Worm (Caenorhabditis elegans) whole organism, midembryonic: Measurements from ENCODE around the gene R05A10.8.

ENCODE experiments used
- T22C8.4 ChIP-seq: fragments of 200-800 bp; sonication (Bioruptor generic); IDR thresholded peaks from 2 replicates; pipeline ENCODE4 v1.3.6; 2022; ENCODE audit warnings: missing genetic modification characterization, missing compliant biosample characterization
- cog-1 ChIP-seq: sonication (generic microtip); optimal IDR thresholded peaks from 2 replicates; lab custom pipeline; 2016; ENCODE audit warnings: missing genetic modification characterization, missing compliant biosample characterization
- flt-1 ChIP-seq: fragments of 200-800 bp; sonication (Bioruptor generic); IDR thresholded peaks from 2 replicates; pipeline ENCODE4 v1.3.6; 2022; ENCODE audit warnings: missing genetic modification characterization, missing compliant biosample characterization
- klf-2 ChIP-seq: fragments of 200-800 bp; sonication (Bioruptor generic); conservative IDR thresholded peaks from 2 replicates; pipeline ENCODE4 v1.3.6; 2022; ENCODE audit warnings: missing genetic modification reagents, missing genetic modification characterization, missing compliant biosample characterization
- med-1 ChIP-seq: sonication (generic microtip); optimal IDR thresholded peaks from 2 replicates; lab custom pipeline; 2017; ENCODE audit warnings: missing genetic modification characterization, mild to moderate bottlenecking, missing compliant biosample characterization, antibody characterized with exemption, missing genetic modification reagents; ENCODE audit not compliant: insufficient read depth
- ref-1 ChIP-seq: fragments of 200-800 bp; sonication (Bioruptor generic); conservative IDR thresholded peaks from 2 replicates; pipeline ENCODE4 v1.3.6; 2022; ENCODE audit warnings: missing genetic modification reagents, missing genetic modification characterization, missing compliant biosample characterization
- tab-1 ChIP-seq: fragments of 200-800 bp; sonication (Bioruptor generic); IDR thresholded peaks from 2 replicates; pipeline ENCODE4 v1.3.6; 2022; ENCODE audit warnings: missing genetic modification characterization, missing compliant biosample characterization
- ztf-23 ChIP-seq: fragments of 200-800 bp; sonication (Bioruptor generic); IDR thresholded peaks from 2 replicates; pipeline ENCODE4 v1.3.6; 2022; ENCODE audit warnings: missing genetic modification reagents, missing genetic modification characterization, missing compliant biosample characterization
- ztf-29 ChIP-seq: fragments of 200-800 bp; sonication (Bioruptor generic); IDR thresholded peaks from 2 replicates; pipeline ENCODE4 v1.3.6; 2022; ENCODE audit warnings: missing genetic modification reagents, missing genetic modification characterization, missing compliant biosample characterization

Gene R05A10.8

DNA sequence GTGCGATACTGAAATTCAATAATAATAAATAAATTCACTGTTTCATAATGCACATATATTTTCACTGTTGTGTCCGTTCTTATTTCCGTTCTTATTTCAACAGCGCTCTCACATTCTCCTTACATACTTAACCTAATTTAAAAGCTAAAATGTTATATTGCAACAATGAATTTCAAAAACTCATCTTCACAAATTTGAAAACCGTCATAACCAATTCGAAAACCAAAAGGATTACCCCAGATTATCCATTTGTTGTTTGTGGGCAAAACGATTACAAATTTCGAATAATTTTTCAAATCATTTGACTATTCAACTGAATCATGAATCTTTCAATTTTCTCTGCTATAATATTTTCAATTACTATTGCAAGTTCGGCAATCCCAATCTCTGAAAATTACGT lies 14.2 kb upstream of the R05A10.8 start, which contains the start of gene R05A10.4:
TSS of gene R05A10.4 (plus strand) at position 301 of the 400 bp plus-strand sequence.
- no peak for TF ChIP-seq klf-2 (GFP tag; lab: Robert Waterston, UW)
- no peak for TF ChIP-seq flt-1 (GFP tag; lab: Robert Waterston, UW)
- no peak for TF ChIP-seq T22C8.4
- no peak for TF ChIP-seq cog-1
- no peak for TF ChIP-seq med-1 (GFP tag; lab: Kevin White, UChicago)
- no peak for TF ChIP-seq tab-1
- TF ChIP-seq ztf-29 (GFP tag; lab: Robert Waterston, UW), result no peak
- no peak for TF ChIP-seq ztf-23 (GFP tag; lab: Robert Waterston, UW)
- no peak for TF ChIP-seq ref-1 (GFP tag; lab: Robert Waterston, UW)

DNA sequence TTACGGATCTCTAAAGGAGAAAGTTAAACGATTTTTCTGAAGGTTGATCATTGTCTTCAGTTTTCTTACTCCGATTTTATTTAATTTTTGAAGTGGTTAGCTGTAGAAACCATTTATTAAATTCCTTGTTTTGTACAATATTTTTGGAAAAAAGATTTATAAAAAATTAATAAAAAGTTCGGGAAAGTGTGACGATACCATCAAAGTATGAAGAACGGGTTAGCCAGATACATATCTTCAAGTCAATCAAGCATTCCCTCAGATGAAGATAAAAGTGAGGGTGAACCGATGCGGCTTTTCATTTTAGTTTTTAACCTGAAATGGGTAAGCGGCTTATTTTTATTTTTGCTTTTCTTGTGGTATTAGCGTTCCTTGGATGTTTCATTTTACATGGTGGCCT lies 7.5 kb upstream of the R05A10.8 start, which contains the start of gene R05A10.6:
TSS of gene R05A10.6 (plus strand) at position 301 of the 400 bp plus-strand sequence.
- TF ChIP-seq flt-1 (GFP tag; lab: Robert Waterston, UW), result no peak
- no peak for TF ChIP-seq tab-1
- TF ChIP-seq med-1 (GFP tag; lab: Kevin White, UChicago), result no peak
- no peak for TF ChIP-seq klf-2 (GFP tag; lab: Robert Waterston, UW)
- no peak for TF ChIP-seq ztf-29 (GFP tag; lab: Robert Waterston, UW)
- TF ChIP-seq cog-1, result no peak
- TF ChIP-seq ref-1 (GFP tag; lab: Robert Waterston, UW), result no peak
- no peak for TF ChIP-seq ztf-23 (GFP tag; lab: Robert Waterston, UW)
- no peak for TF ChIP-seq T22C8.4

DNA sequence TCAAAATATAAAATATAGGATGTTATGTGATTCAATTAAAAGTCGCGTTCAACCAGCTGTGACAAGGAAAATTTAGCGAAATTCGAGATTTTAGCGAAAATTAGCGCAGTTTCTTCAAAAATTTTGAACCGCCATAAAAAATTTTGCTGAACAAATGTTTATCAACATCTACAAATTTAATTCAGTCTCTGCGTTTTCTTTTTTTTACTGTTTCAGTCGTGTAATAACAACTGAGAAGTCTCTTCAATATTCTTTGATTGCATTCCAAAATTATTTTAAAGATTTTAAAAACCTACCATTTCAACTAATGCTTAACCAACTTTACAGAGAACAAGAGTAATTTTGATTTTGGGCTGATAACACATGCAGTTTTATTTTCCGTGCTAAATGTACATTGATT lies 6.1 kb upstream of the R05A10.8 start:
- TF ChIP-seq ref-1 (GFP tag; lab: Robert Waterston, UW) (no peak), cog-1 (no peak), ztf-23 (GFP tag; lab: Robert Waterston, UW) (no peak), klf-2 (GFP tag; lab: Robert Waterston, UW) (no peak), T22C8.4 (no peak), flt-1 (GFP tag; lab: Robert Waterston, UW) (no peak), ztf-29 (GFP tag; lab: Robert Waterston, UW) (no peak), tab-1 (no peak), med-1 (GFP tag; lab: Kevin White, UChicago) (no peak)

DNA sequence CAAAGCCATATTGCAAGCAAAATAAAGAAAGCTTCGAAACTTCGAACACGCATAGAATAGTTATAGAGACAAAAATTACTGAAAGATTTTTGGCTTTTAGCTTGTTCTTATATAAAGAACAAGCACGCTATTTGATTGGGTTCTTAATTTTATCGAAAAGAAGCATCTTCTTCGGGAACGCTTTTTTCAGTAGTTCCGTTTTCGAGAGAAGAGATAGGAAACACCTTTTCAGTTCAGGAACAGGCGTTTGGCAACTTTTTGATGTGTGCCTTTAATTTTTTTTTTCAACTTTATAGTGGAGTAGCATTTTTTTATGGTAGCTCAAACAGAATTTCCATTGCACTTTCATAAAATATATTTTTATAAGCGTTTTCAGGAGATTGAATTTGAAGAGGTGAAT lies 4.8 kb upstream of the R05A10.8 start, which contains the start of gene R05A10.7:
TSS of gene R05A10.7 (minus strand) at position 101 of the 400 bp plus-strand sequence.
- TF ChIP-seq cog-1, result no peak
- no peak for TF ChIP-seq ztf-29 (GFP tag; lab: Robert Waterston, UW)
- TF ChIP-seq klf-2 (GFP tag; lab: Robert Waterston, UW), result no peak
- no peak for TF ChIP-seq ztf-23 (GFP tag; lab: Robert Waterston, UW)
- no peak for TF ChIP-seq ref-1 (GFP tag; lab: Robert Waterston, UW)
- TF ChIP-seq tab-1, result no peak
- no peak for TF ChIP-seq med-1 (GFP tag; lab: Kevin White, UChicago)
- no peak for TF ChIP-seq flt-1 (GFP tag; lab: Robert Waterston, UW)
- TF ChIP-seq T22C8.4, result no peak

DNA sequence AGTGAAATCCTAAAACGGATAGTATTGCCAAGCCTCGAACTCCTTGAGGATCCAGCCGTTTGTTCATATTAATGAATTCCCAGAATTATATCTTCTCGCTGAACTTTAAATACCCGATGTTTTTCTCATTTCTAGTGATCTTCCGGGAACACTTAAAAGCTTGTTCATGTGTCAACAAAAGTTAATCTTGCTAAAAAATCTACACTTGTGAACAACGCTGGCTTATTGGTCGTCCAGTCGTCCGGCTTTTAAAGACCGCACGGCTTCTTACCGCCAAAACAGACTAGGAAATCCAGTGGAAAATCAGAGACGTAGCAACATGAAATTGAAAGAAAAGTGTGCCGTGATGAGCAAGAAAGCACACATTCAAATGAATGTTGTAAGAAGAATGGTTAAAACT lies 4.7 kb downstream of the R05A10.8 start, which contains the start of gene oac-38:
TSS of gene oac-38 (minus strand) at position 101 of the 400 bp plus-strand sequence.
- TF ChIP-seq tab-1, result no peak
- TF ChIP-seq flt-1 (GFP tag; lab: Robert Waterston, UW), result no peak
- TF ChIP-seq ref-1 (GFP tag; lab: Robert Waterston, UW), result no peak
- TF ChIP-seq T22C8.4, result no peak
- no peak for TF ChIP-seq ztf-29 (GFP tag; lab: Robert Waterston, UW)
- no peak for TF ChIP-seq ztf-23 (GFP tag; lab: Robert Waterston, UW)
- TF ChIP-seq cog-1, result no peak
- TF ChIP-seq med-1 (GFP tag; lab: Kevin White, UChicago), result no peak
- TF ChIP-seq klf-2 (GFP tag; lab: Robert Waterston, UW), result no peak

DNA sequence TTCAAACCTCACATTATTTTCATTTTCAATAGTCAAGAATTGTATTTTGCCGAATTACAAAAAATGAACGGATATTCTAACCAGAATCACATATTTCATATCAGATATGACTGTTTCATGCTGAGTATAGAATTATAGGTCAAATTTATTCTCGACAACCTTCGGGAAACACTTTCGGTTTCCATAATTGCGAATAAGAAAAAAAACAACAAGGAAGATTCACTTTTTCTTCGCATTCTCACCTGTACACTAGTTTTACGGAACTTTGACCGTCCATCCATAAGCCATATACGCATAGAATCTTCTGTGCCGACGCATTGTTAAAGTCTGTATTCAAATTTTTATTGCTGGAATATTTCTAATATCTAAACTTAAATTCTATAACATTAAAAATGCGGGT lies 12.4 kb downstream of the R05A10.8 start, which contains the start of gene oac-37:
TSS of gene oac-37 (plus strand) at position 301 of the 400 bp plus-strand sequence.
- TF ChIP-seq ztf-29 (GFP tag; lab: Robert Waterston, UW) (no peak), med-1 (GFP tag; lab: Kevin White, UChicago) (no peak), ref-1 (GFP tag; lab: Robert Waterston, UW) (no peak), ztf-23 (GFP tag; lab: Robert Waterston, UW) (no peak), T22C8.4 (no peak), flt-1 (GFP tag; lab: Robert Waterston, UW) (no peak), klf-2 (GFP tag; lab: Robert Waterston, UW) (no peak), cog-1 (no peak), tab-1 (no peak)

DNA sequence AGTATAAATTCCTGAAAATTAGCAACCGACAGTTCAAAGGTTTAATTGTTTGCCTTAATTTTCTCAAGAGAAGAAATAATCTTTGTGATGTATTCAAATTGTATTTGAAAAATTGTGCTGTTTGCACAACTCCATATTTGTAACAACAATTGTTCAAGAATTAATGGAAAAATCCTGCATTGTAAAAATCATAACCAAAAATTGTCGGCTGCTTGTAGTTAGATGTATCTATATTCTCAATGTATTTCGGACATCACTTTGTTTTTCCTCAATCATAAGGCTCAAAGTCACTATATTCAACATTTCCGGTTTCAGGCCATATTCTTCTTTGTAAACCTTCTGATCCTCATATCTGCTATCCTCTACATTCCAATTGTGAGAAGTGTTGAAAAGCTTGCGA lies 14.9 kb downstream of the R05A10.8 start:
- TF ChIP-seq ref-1 (GFP tag; lab: Robert Waterston, UW), result no peak
- TF ChIP-seq ztf-29 (GFP tag; lab: Robert Waterston, UW), result no peak
- TF ChIP-seq cog-1, result no peak
- no peak for TF ChIP-seq T22C8.4
- no peak for TF ChIP-seq klf-2 (GFP tag; lab: Robert Waterston, UW)
- no peak for TF ChIP-seq ztf-23 (GFP tag; lab: Robert Waterston, UW)
- TF ChIP-seq tab-1, result no peak
- TF ChIP-seq med-1 (GFP tag; lab: Kevin White, UChicago), result no peak
- TF ChIP-seq flt-1 (GFP tag; lab: Robert Waterston, UW), result no peak

DNA sequence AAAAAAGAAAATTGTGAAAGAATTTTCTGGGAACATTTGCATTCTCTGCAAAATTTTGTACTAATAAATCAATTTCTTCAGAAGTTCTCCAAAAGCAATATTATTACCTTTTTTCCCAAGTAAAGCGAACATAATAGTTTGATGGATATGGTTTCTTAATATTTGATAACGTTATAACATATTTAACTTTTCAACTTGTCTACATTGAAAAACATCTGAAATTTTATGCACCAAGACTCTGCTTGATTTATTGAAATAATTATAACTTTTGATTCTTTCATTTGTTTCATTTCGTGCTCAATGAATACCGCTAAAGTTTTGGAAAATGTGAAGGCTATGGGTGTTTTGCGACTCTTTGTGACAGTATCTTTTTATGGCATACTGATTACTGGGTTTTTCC lies 20.9 kb downstream of the R05A10.8 start, which contains the start of gene srz-31:
TSS of gene srz-31 (plus strand) at position 301 of the 400 bp plus-strand sequence.
- TF ChIP-seq flt-1 (GFP tag; lab: Robert Waterston, UW) (no peak), tab-1 (no peak), klf-2 (GFP tag; lab: Robert Waterston, UW) (no peak), ref-1 (GFP tag; lab: Robert Waterston, UW) (no peak)

DNA sequence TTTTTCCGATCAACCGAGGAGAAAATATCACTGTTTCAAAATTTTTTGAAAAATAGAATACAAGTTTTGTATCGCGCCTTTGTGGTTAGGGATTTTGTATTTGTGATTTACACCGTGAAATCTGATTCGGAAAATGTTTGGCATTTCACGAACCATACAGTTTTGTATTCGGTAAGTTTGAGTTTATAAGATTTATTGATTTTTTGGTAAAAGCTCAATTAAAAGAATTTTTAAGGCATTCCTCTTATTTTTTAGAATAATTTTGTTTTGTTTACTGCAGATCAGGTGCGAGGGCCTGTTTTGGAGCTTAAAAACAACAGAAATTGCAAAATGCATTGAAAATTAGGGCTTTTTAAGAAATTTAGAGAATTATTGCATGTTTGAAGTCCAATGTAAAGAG lies 24.6 kb downstream of the R05A10.8 start:
- TF ChIP-seq cog-1, result no peak
- no peak for TF ChIP-seq med-1 (GFP tag; lab: Kevin White, UChicago)
- TF ChIP-seq klf-2 (GFP tag; lab: Robert Waterston, UW), result no peak
- no peak for TF ChIP-seq ztf-23 (GFP tag; lab: Robert Waterston, UW)
- TF ChIP-seq T22C8.4, result no peak
- no peak for TF ChIP-seq flt-1 (GFP tag; lab: Robert Waterston, UW)
- no peak for TF ChIP-seq tab-1
- TF ChIP-seq ref-1 (GFP tag; lab: Robert Waterston, UW), result no peak
